Fruit fly (Drosophila melanogaster) whole organism, wandering third instar larva: Measurements from ENCODE around the gene TwdlZ.
A peak's percentile ranks its signal among the peaks of the same experiment; 100 is the strongest.

ENCODE experiments used
- Abd-B ChIP-seq: fragments of >200 bp; optimal IDR thresholded peaks from 2 replicates; lab custom pipeline; 2017; ENCODE audit warnings: missing biosample characterization, missing genetic modification characterization
- CG32264 ChIP-seq: fragments of 200-800 bp; sonication (Bioruptor generic); optimal IDR thresholded peaks from 2 replicates; lab custom pipeline; 2016; ENCODE audit warnings: missing biosample characterization, missing genetic modification characterization
- CG9705 ChIP-seq: fragments of 200-800 bp; sonication (Bioruptor generic); optimal IDR thresholded peaks from 2 replicates; lab custom pipeline; 2018; ENCODE audit warnings: missing biosample characterization, mild to moderate bottlenecking, missing genetic modification characterization
- Dfd ChIP-seq: fragments of >200 bp; optimal IDR thresholded peaks from 2 replicates; lab custom pipeline; 2017; ENCODE audit warnings: missing biosample characterization, missing genetic modification characterization
- Dif ChIP-seq: fragments of 200-275, 200-300 bp; sonication (Bioruptor generic); optimal IDR thresholded peaks from 2 replicates; lab custom pipeline; 2018; ENCODE audit warnings: missing biosample characterization, missing genetic modification characterization; ENCODE audit not compliant: partially characterized antibody
- GATAd ChIP-seq: sonication (Bioruptor generic); optimal IDR thresholded peaks from 2 replicates; lab custom pipeline; 2016; ENCODE audit warnings: missing biosample characterization, missing genetic modification characterization
- Hr83 ChIP-seq: fragments of 200-300 bp; sonication (Bioruptor generic); optimal IDR thresholded peaks from 2 replicates; lab custom pipeline; 2016; ENCODE audit warnings: missing biosample characterization, mild to moderate bottlenecking, missing genetic modification characterization, moderate library complexity; ENCODE audit not compliant: poor library complexity, severe bottlenecking
- Mio ChIP-seq: sonication (Bioruptor generic); optimal IDR thresholded peaks from 2 replicates; lab custom pipeline; 2016; ENCODE audit warnings: missing biosample characterization, missing genetic modification characterization
- Myc ChIP-seq: fragments of >200 bp; optimal IDR thresholded peaks from 2 replicates; lab custom pipeline; 2017
- N ChIP-seq: fragments of >200 bp; optimal IDR thresholded peaks from 2 replicates; lab custom pipeline; 2018; ENCODE audit warnings: missing biosample characterization, missing external identifiers, missing genetic modification characterization
- OdsH ChIP-seq: fragments of 200-800 bp; sonication (Bioruptor generic); optimal IDR thresholded peaks from 2 replicates; lab custom pipeline; 2016; ENCODE audit warnings: missing biosample characterization, mild to moderate bottlenecking, missing genetic modification characterization
- Rel ChIP-seq, 2 experiments: fragments of 200-800 bp; sonication (Bioruptor generic) in 1 of 2; optimal IDR thresholded peaks; 2 replicates in 1 of 2; 3 replicates in 1 of 2; lab custom pipeline; 2016 to 2019; ENCODE audit warnings: mild to moderate bottlenecking in 2 of 2, missing biosample characterization in 2 of 2, missing genetic modification characterization in 2 of 2, moderate library complexity in 1 of 2
- Sp1 ChIP-seq: fragments of 200-800 bp; sonication (Bioruptor generic); optimal IDR thresholded peaks from 3 replicates; lab custom pipeline; 2019; ENCODE audit warnings: missing biosample characterization, mild to moderate bottlenecking, missing genetic modification characterization, moderate library complexity
- br ChIP-seq: fragments of 200-800 bp; sonication (Bioruptor generic); optimal IDR thresholded peaks from 2 replicates; lab custom pipeline; 2016; ENCODE audit warnings: missing biosample characterization, missing genetic modification characterization
- brk ChIP-seq: fragments of 200-800 bp; sonication (Bioruptor generic); optimal IDR thresholded peaks from 2 replicates; lab custom pipeline; 2016; ENCODE audit warnings: missing biosample characterization, mild to moderate bottlenecking, missing genetic modification characterization
- dl ChIP-seq, 2 experiments: fragments of 175-275, 200-275 bp in 1 of 2; fragments of 200-275 bp in 1 of 2; sonication (Bioruptor generic); optimal IDR thresholded peaks; lab custom pipeline; 2018; ENCODE audit warnings: mild to moderate bottlenecking in 2 of 2, missing biosample characterization in 2 of 2, missing genetic modification characterization in 2 of 2, moderate library complexity in 2 of 2; ENCODE audit not compliant: partially characterized antibody in 2 of 2, insufficient read depth in 1 of 2
- ey ChIP-seq: fragments of 200-800 bp; sonication (Bioruptor generic); optimal IDR thresholded peaks from 2 replicates; lab custom pipeline; 2016; ENCODE audit warnings: missing biosample characterization, missing genetic modification characterization
- foxo ChIP-seq, 2 experiments: fragments of 200-800 bp; sonication (Bioruptor generic); optimal IDR thresholded peaks; 2 replicates in 1 of 2; 3 replicates in 1 of 2; lab custom pipeline; 2016 to 2017; ENCODE audit warnings: missing biosample characterization in 2 of 2, missing genetic modification characterization in 2 of 2
- jim ChIP-seq: fragments of 175-275, 200-325 bp; sonication (Bioruptor generic); optimal IDR thresholded peaks from 2 replicates; lab custom pipeline; 2016; ENCODE audit warnings: missing biosample characterization, mild to moderate bottlenecking, missing genetic modification characterization
- lola ChIP-seq: fragments of >200 bp; optimal IDR thresholded peaks from 2 replicates; lab custom pipeline; 2017; ENCODE audit warnings: missing biosample characterization, missing genetic modification characterization
- psq ChIP-seq: fragments of 200-800 bp; sonication (Bioruptor generic); optimal IDR thresholded peaks from 3 replicates; lab custom pipeline; 2017; ENCODE audit warnings: missing biosample characterization, mild to moderate bottlenecking, missing genetic modification characterization, moderate library complexity
- rgr ChIP-seq: fragments of 200-800 bp; sonication (Bioruptor generic); optimal IDR thresholded peaks from 3 replicates; lab custom pipeline; 2016; ENCODE audit warnings: missing biosample characterization, mild to moderate bottlenecking, missing genetic modification characterization
- sage ChIP-seq: fragments of 200-800 bp; sonication (Bioruptor generic); optimal IDR thresholded peaks from 2 replicates; lab custom pipeline; 2016; ENCODE audit warnings: missing biosample characterization, mild to moderate bottlenecking, missing genetic modification characterization
- sv ChIP-seq: fragments of 200-800 bp; sonication (Bioruptor generic); optimal IDR thresholded peaks from 3 replicates; lab custom pipeline; 2016; ENCODE audit warnings: missing biosample characterization, missing genetic modification characterization
- tai ChIP-seq: sonication (Bioruptor generic); optimal IDR thresholded peaks from 2 replicates; lab custom pipeline; 2016; ENCODE audit warnings: missing biosample characterization, missing genetic modification characterization
- usp ChIP-seq: fragments of >200 bp; optimal IDR thresholded peaks from 2 replicates; lab custom pipeline; 2017; ENCODE audit warnings: missing biosample characterization, missing genetic modification characterization
- woc ChIP-seq: sonication (Bioruptor generic); optimal IDR thresholded peaks from 2 replicates; lab custom pipeline; 2016; ENCODE audit warnings: missing biosample characterization, mild to moderate bottlenecking, missing genetic modification characterization

TwdlZ gene

dm6 chrX:16774201-16775061 lies 36.5 kb downstream of the TwdlZ start:
- TF ChIP-seq OdsH (GFP tag; lab: Kevin White, UChicago) = no peak
- TF ChIP-seq jim (GFP tag; lab: Kevin White, UChicago) = no peak
- TF ChIP-seq psq (GFP tag; lab: Kevin White, UChicago) = no peak
- no peak for TF ChIP-seq usp
- no peak for TF ChIP-seq sage (GFP tag; lab: Kevin White, UChicago)
- TF ChIP-seq woc = no peak
- TF ChIP-seq brk (GFP tag; lab: Kevin White, UChicago) = no peak
- no peak for TF ChIP-seq sv (GFP tag; lab: Kevin White, UChicago)
- TF ChIP-seq CG32264 = no peak
- no peak for TF ChIP-seq CG9705 (GFP tag; lab: Kevin White, UChicago)
- TF ChIP-seq Sp1 (GFP tag; lab: Kevin White, UChicago) = no peak
- TF ChIP-seq Mio (GFP tag; lab: Kevin White, UChicago) = no peak

- TF ChIP-seq tai (no peak), OdsH (GFP tag; lab: Kevin White, UChicago) (no peak), dl (GFP tag; optimal IDR thresholded peaks at IDR 0.05; lab: Kevin White, UChicago; ENCODE audit: insufficient read depth in 1 of 2, partially characterized antibody in 2 of 2) (no peak), ey (GFP tag; lab: Kevin White, UChicago) (no peak), Myc (lab: Kevin White, UChicago) (no peak)
Observed at dm6 chrX:16775083-16775482, 37.1 kb downstream of the TwdlZ start.

- no peak for TF ChIP-seq N
- no peak for TF ChIP-seq Abd-B (GFP tag; lab: Kevin White, UChicago)
- TF ChIP-seq Rel (GFP tag; optimal IDR thresholded peaks at IDR 0.05; lab: Kevin White, UChicago) = no peak
- no peak for TF ChIP-seq Rel (tag; optimal IDR thresholded peaks at IDR 0.05; lab: Kevin White, UChicago)
- TF ChIP-seq lola (GFP tag; lab: Kevin White, UChicago) = no peak
- TF ChIP-seq Dif (GFP tag; lab: Kevin White, UChicago) = no peak
- TF ChIP-seq jim (GFP tag; lab: Kevin White, UChicago) = no peak
- TF ChIP-seq CG32264 = no peak
- no peak for TF ChIP-seq Hr83 (GFP tag; lab: Kevin White, UChicago)
- no peak for TF ChIP-seq Dfd (GFP tag; lab: Kevin White, UChicago)
Observed at dm6 chrX:16778138-16778672, 40.2 kb downstream of the TwdlZ start.

dm6 chrX:16780244-16780643 lies 42.3 kb downstream of the TwdlZ start:
- TF ChIP-seq GATAd (GFP tag; lab: Kevin White, UChicago) = no peak
- TF ChIP-seq dl (GFP tag; optimal IDR thresholded peaks at IDR 0.05; lab: Kevin White, UChicago; ENCODE audit: insufficient read depth in 1 of 2, partially characterized antibody in 2 of 2) = no peak
- no peak for TF ChIP-seq usp
- TF ChIP-seq sv (GFP tag; lab: Kevin White, UChicago) = no peak

dm6 chrX:16781055-16781454 lies 43.1 kb downstream of the TwdlZ start:
- no peak for TF ChIP-seq Myc (lab: Kevin White, UChicago)
- TF ChIP-seq br = no peak
- TF ChIP-seq rgr (GFP tag; lab: Kevin White, UChicago) = peak; percentile 4
- peak in 1 of 2 experiments; percentile 1 for TF ChIP-seq foxo (GFP tag; optimal IDR thresholded peaks at IDR 0.05; lab: Kevin White, UChicago)
